Fruit fly (Drosophila melanogaster) whole organism, embryonic: ENCODE measurements around the gene Lrr47.

ENCODE experiments used
- Bdp1 ChIP-seq: fragments of 200-800 bp; sonication (Bioruptor generic); optimal IDR thresholded peaks from 3 replicates; lab custom pipeline; 2016; ENCODE audit warnings: missing biosample characterization, missing genetic modification characterization
- Bgb ChIP-seq: fragments of 200-800 bp; sonication (Bioruptor generic); IDR thresholded peaks from 2 replicates; pipeline ENCODE4 v1.3.6; 2022; ENCODE audit warnings: missing biosample characterization, missing genetic modification characterization; ENCODE audit not compliant: partially characterized antibody
- C15 ChIP-seq: fragments of 200-800 bp; sonication (Bioruptor generic); IDR thresholded peaks from 3 replicates; pipeline ENCODE4 v1.3.6; 2022; ENCODE audit warnings: missing biosample characterization, missing genetic modification characterization
- CG10979 ChIP-seq: fragments of 200-800 bp; sonication (Bioruptor generic); optimal IDR thresholded peaks from 2 replicates; lab custom pipeline; 2018; ENCODE audit warnings: missing biosample characterization, mild to moderate bottlenecking, missing genetic modification characterization, moderate library complexity
- CG11093 ChIP-seq: fragments of 200-800 bp; sonication (Bioruptor generic); IDR thresholded peaks from 3 replicates; pipeline ENCODE4 v1.3.6; 2022; ENCODE audit warnings: missing biosample characterization, missing genetic modification characterization
- CG12071 ChIP-seq: fragments of 200-800 bp; sonication (Bioruptor generic); optimal IDR thresholded peaks from 3 replicates; lab custom pipeline; 2018; ENCODE audit warnings: missing biosample characterization, mild to moderate bottlenecking, missing genetic modification characterization
- CG14014 ChIP-seq: fragments of 200-800 bp; sonication (Bioruptor generic); IDR thresholded peaks from 2 replicates; pipeline ENCODE4 v1.3.6; 2022; ENCODE audit warnings: missing biosample characterization, missing genetic modification characterization
- CG15696 ChIP-seq: fragments of 200-800 bp; sonication (Bioruptor generic); optimal IDR thresholded peaks from 2 replicates; lab custom pipeline; 2019; ENCODE audit warnings: missing biosample characterization, mild to moderate bottlenecking, missing genetic modification characterization, moderate library complexity
- CG1602 ChIP-seq: fragments of 200-800 bp; sonication (Bioruptor generic); optimal IDR thresholded peaks from 3 replicates; lab custom pipeline; 2016; ENCODE audit warnings: missing biosample characterization, missing genetic modification characterization
- CG1603 ChIP-seq: fragments of 200-800 bp; sonication (Bioruptor generic); optimal IDR thresholded peaks from 2 replicates; lab custom pipeline; 2019; ENCODE audit warnings: missing biosample characterization, mild to moderate bottlenecking, missing genetic modification characterization, moderate library complexity
- CG1647 ChIP-seq: fragments of 200-800 bp; sonication (Bioruptor generic); optimal IDR thresholded peaks from 3 replicates; lab custom pipeline; 2016; ENCODE audit warnings: missing biosample characterization, missing genetic modification characterization
- CG17186 ChIP-seq: fragments of 200-800 bp; sonication (Bioruptor generic); optimal IDR thresholded peaks from 3 replicates; lab custom pipeline; 2017; ENCODE audit warnings: missing biosample characterization, missing genetic modification reagents, missing genetic modification characterization
- CG17359 ChIP-seq: fragments of 200-800 bp; sonication (Bioruptor generic); optimal IDR thresholded peaks from 3 replicates; lab custom pipeline; 2018; ENCODE audit warnings: missing biosample characterization, mild to moderate bottlenecking, missing genetic modification characterization, moderate library complexity
- CG2202 ChIP-seq: fragments of 200-800 bp; sonication (Bioruptor generic); optimal IDR thresholded peaks from 2 replicates; lab custom pipeline; 2018; ENCODE audit warnings: missing biosample characterization, mild to moderate bottlenecking, missing genetic modification characterization
- CG2678 ChIP-seq: fragments of 200-800 bp; sonication (Bioruptor generic); optimal IDR thresholded peaks from 3 replicates; lab custom pipeline; 2019; ENCODE audit warnings: missing biosample characterization, mild to moderate bottlenecking, missing genetic modification characterization, moderate library complexity
- CG33213 ChIP-seq: fragments of 200-800 bp; sonication (Bioruptor generic); optimal IDR thresholded peaks from 3 replicates; lab custom pipeline; 2016; ENCODE audit warnings: missing biosample characterization, missing genetic modification characterization
- CG3847 ChIP-seq: fragments of 200-800 bp; sonication (Bioruptor generic); IDR thresholded peaks from 2 replicates; pipeline ENCODE4 v1.3.6; 2022; ENCODE audit warnings: missing biosample characterization, missing genetic modification characterization
- CG4854 ChIP-seq: fragments of 200-800 bp; sonication (Bioruptor generic); optimal IDR thresholded peaks from 2 replicates; lab custom pipeline; 2016; ENCODE audit warnings: missing biosample characterization, missing genetic modification characterization, inconsistent platforms
- CG6254 ChIP-seq: fragments of 200-800 bp; sonication (Bioruptor generic); optimal IDR thresholded peaks from 3 replicates; lab custom pipeline; 2017; ENCODE audit warnings: mild to moderate bottlenecking, missing biosample characterization, missing genetic modification reagents, missing genetic modification characterization
- CG6854 ChIP-seq: fragments of 200-800 bp; sonication (Bioruptor generic); optimal IDR thresholded peaks from 3 replicates; lab custom pipeline; 2017; ENCODE audit warnings: missing biosample characterization, mild to moderate bottlenecking, missing genetic modification characterization
- CG7357 ChIP-seq: fragments of 200-800 bp; sonication (Bioruptor generic); IDR thresholded peaks from 3 replicates; pipeline ENCODE4 v1.3.6; 2022; ENCODE audit warnings: missing biosample characterization, missing genetic modification characterization
- CG8359 ChIP-seq: fragments of 200-800 bp; sonication (Bioruptor generic); optimal IDR thresholded peaks from 2 replicates; lab custom pipeline; 2017; ENCODE audit warnings: missing biosample characterization, mild to moderate bottlenecking, missing genetic modification characterization, borderline replicate concordance
- CG8388 ChIP-seq: fragments of 200-800 bp; sonication (Bioruptor generic); optimal IDR thresholded peaks from 2 replicates; lab custom pipeline; 2019; ENCODE audit warnings: missing biosample characterization, mild to moderate bottlenecking, missing genetic modification characterization, moderate library complexity
- CG8924 ChIP-seq: fragments of 200-800 bp; optimal IDR thresholded peaks from 3 replicates; lab custom pipeline; 2019; ENCODE audit warnings: missing biosample characterization, mild to moderate bottlenecking, missing genetic modification characterization, moderate library complexity
- CG9609 ChIP-seq: fragments of 200-800 bp; sonication (Bioruptor generic); optimal IDR thresholded peaks from 3 replicates; lab custom pipeline; 2016; ENCODE audit warnings: missing biosample characterization, missing genetic modification characterization
- CG9727 ChIP-seq: fragments of 200-800 bp; sonication (Bioruptor generic); optimal IDR thresholded peaks from 3 replicates; lab custom pipeline; 2017; ENCODE audit warnings: missing biosample characterization, mild to moderate bottlenecking, missing genetic modification characterization
- Chrac-16 ChIP-seq: fragments of 200-800 bp; sonication (Bioruptor generic); optimal IDR thresholded peaks from 3 replicates; lab custom pipeline; 2016; ENCODE audit warnings: missing biosample characterization, missing genetic modification characterization
- Dek ChIP-seq: fragments of 200-800 bp; sonication (Bioruptor generic); optimal IDR thresholded peaks from 3 replicates; lab custom pipeline; 2019; ENCODE audit warnings: missing biosample characterization, mild to moderate bottlenecking, missing genetic modification characterization, moderate library complexity
- Ets97D ChIP-seq: fragments of 200-800 bp; sonication (Bioruptor generic); optimal IDR thresholded peaks from 3 replicates; lab custom pipeline; 2016; ENCODE audit warnings: missing biosample characterization, missing genetic modification characterization
- Med ChIP-seq: fragments of 200-800 bp; sonication (Bioruptor generic); peaks from one replicate; lab custom pipeline; 2016; ENCODE audit warnings: missing biosample characterization, missing genetic modification characterization, mild to moderate bottlenecking, inconsistent platforms, moderate library complexity
- PHDP ChIP-seq: fragments of 200-800 bp; sonication (Bioruptor generic); optimal IDR thresholded peaks from 3 replicates; lab custom pipeline; 2018; ENCODE audit warnings: missing biosample characterization, mild to moderate bottlenecking, missing genetic modification characterization, moderate library complexity
- Vsx1 ChIP-seq: fragments of 200-800 bp; sonication (Bioruptor generic); optimal IDR thresholded peaks from 2 replicates; lab custom pipeline; 2017; ENCODE audit warnings: missing biosample characterization, mild to moderate bottlenecking, missing genetic modification characterization, missing genetic modification reagents
- bab2 ChIP-seq: fragments of 200-800 bp; sonication (Bioruptor generic); optimal IDR thresholded peaks from 2 replicates; lab custom pipeline; 2016; ENCODE audit warnings: missing biosample characterization, missing genetic modification characterization
- ci ChIP-seq: fragments of 200-800 bp; sonication (Bioruptor generic); IDR thresholded peaks from 3 replicates; pipeline ENCODE4 v1.3.6; 2022; ENCODE audit warnings: missing biosample characterization, missing genetic modification characterization
- dmrt11E ChIP-seq: fragments of 200-800 bp; sonication (Bioruptor generic); optimal IDR thresholded peaks from 3 replicates; lab custom pipeline; 2018; ENCODE audit warnings: missing biosample characterization, mild to moderate bottlenecking, missing genetic modification characterization, moderate library complexity
- dysf ChIP-seq: fragments of 200-800 bp; sonication (Bioruptor generic); IDR thresholded peaks from 3 replicates; pipeline ENCODE4 v1.3.6; 2022; ENCODE audit warnings: missing biosample characterization, missing genetic modification characterization
- esg ChIP-seq: fragments of 200-800 bp; sonication (Bioruptor generic); conservative IDR thresholded peaks from 2 replicates; pipeline ENCODE4 v1.3.6; 2022; ENCODE audit warnings: missing biosample characterization, missing genetic modification characterization
- eyg ChIP-seq: fragments of 200-800 bp; sonication (Bioruptor generic); optimal IDR thresholded peaks from 3 replicates; lab custom pipeline; 2016; ENCODE audit warnings: missing biosample characterization, missing genetic modification characterization
- grau ChIP-seq: fragments of 200-800 bp; optimal IDR thresholded peaks from 3 replicates; lab custom pipeline; 2019; ENCODE audit warnings: missing biosample characterization, mild to moderate bottlenecking, missing genetic modification characterization, moderate library complexity
- hkb ChIP-seq, 2 experiments: fragments of 200-800 bp in 1 of 2; fragments of >200 bp in 1 of 2; sonication (Bioruptor generic) in 1 of 2; IDR thresholded peaks in 1 of 2; optimal IDR thresholded peaks in 1 of 2; 2 replicates each; pipeline versions ENCODE4 v1.3.6 to Lab custom; 2017 to 2022; ENCODE audit warnings: missing biosample characterization in 1 of 2, missing genetic modification characterization in 1 of 2
- ind ChIP-seq: fragments of 200-800 bp; sonication (Bioruptor generic); optimal IDR thresholded peaks from 3 replicates; lab custom pipeline; 2016; ENCODE audit warnings: missing biosample characterization, missing genetic modification characterization
- jing ChIP-seq: fragments of 200-800 bp; sonication (Bioruptor generic); optimal IDR thresholded peaks from 2 replicates; lab custom pipeline; 2018; ENCODE audit warnings: missing biosample characterization, mild to moderate bottlenecking, missing genetic modification characterization
- pb ChIP-seq: fragments of 200-800 bp; sonication (Bioruptor generic); optimal IDR thresholded peaks from 3 replicates; lab custom pipeline; 2016; ENCODE audit warnings: missing biosample characterization, missing genetic modification characterization
- psq ChIP-seq: fragments of 200-800 bp; sonication (Bioruptor generic); optimal IDR thresholded peaks from 2 replicates; lab custom pipeline; 2017; ENCODE audit warnings: missing biosample characterization, missing genetic modification characterization
- salm ChIP-seq: fragments of 200-800 bp; sonication (Bioruptor generic); optimal IDR thresholded peaks from 2 replicates; lab custom pipeline; 2018; ENCODE audit warnings: missing biosample characterization, mild to moderate bottlenecking, missing genetic modification characterization
- sc ChIP-seq, 3 experiments: fragments of >200 bp in 2 of 3; fragments of 200-800 bp in 1 of 3; sonication (Bioruptor generic) in 1 of 3; optimal IDR thresholded peaks; 2 replicates in 2 of 3; 3 replicates in 1 of 3; lab custom pipeline; 2017; ENCODE audit warnings: mild to moderate bottlenecking in 1 of 3, missing biosample characterization in 1 of 3, missing genetic modification characterization in 1 of 3, missing genetic modification reagents in 1 of 3
- sens ChIP-seq: fragments of 200-800 bp; sonication (Bioruptor generic); peaks from one replicate; lab custom pipeline; 2016; ENCODE audit warnings: missing biosample characterization, missing genetic modification characterization
- ssp ChIP-seq: fragments of 200-800 bp; sonication (Bioruptor generic); IDR thresholded peaks from 2 replicates; pipeline ENCODE4 v1.3.6; 2022; ENCODE audit warnings: missing biosample characterization, missing genetic modification characterization
- vnd ChIP-seq: fragments of 200-800 bp; sonication (Bioruptor generic); IDR thresholded peaks from 3 replicates; pipeline ENCODE4 v1.3.6; 2022; ENCODE audit warnings: missing biosample characterization, missing genetic modification characterization; ENCODE audit not compliant: partially characterized antibody

Gene Lrr47

dm6 chr2L:10497106-10497800 lies 19.9 kb upstream of the Lrr47 start:
- TF ChIP-seq CG9609 (GFP tag; lab: Kevin White, UChicago), result no peak
- 0 out of 3 replicates have a peak, but pooled peaks have one; percentile 38 for TF ChIP-seq ci (GFP tag; lab: Robert Waterston, UW)
- peak; percentile 57 for TF ChIP-seq PHDP (tag; lab: Kevin White, UChicago)
- no peak for TF ChIP-seq CG6854 (GFP tag; lab: Kevin White, UChicago)
- peak; percentile 81 for TF ChIP-seq sens
- TF ChIP-seq hkb (optimal IDR thresholded peaks at IDR 0.05; lab: Kevin White, UChicago), result no peak
- TF ChIP-seq hkb (GFP tag; IDR thresholded peaks at IDR 0.05; lab: Robert Waterston, UW), result no peak
- TF ChIP-seq CG4854 (GFP tag; lab: Kevin White, UChicago), result no peak
- TF ChIP-seq grau (tag; lab: Kevin White, UChicago), result no peak
- TF ChIP-seq CG8359, result peak; percentile 3
- TF ChIP-seq CG7357, result no peak
- no peak for TF ChIP-seq CG8388 (GFP tag; lab: Kevin White, UChicago)
- TF ChIP-seq CG15696, result peak; percentile 7
- no peak for TF ChIP-seq eyg (GFP tag; lab: Kevin White, UChicago)
- peak; percentile 25 for TF ChIP-seq Vsx1
- TF ChIP-seq CG2678 (tag; lab: Kevin White, UChicago), result peak; percentile 10
- peak; percentile 12 for TF ChIP-seq CG12071 (GFP tag; lab: Kevin White, UChicago)
- no peak for TF ChIP-seq psq (GFP tag; lab: Kevin White, UChicago)
- no peak for TF ChIP-seq esg (GFP tag; lab: Robert Waterston, UW)
- TF ChIP-seq Chrac-16 (GFP tag; lab: Kevin White, UChicago), result no peak
- peak; percentile 20; the same call in 1 of the 3 replicates for TF ChIP-seq dysf (GFP tag; lab: Robert Waterston, UW)
- no peak for TF ChIP-seq CG8924 (tag; lab: Kevin White, UChicago)
- no peak for TF ChIP-seq CG11093 (GFP tag; lab: Robert Waterston, UW)
- TF ChIP-seq C15 (GFP tag; lab: Robert Waterston, UW), result no peak
- peak; percentile 25 for TF ChIP-seq CG1602 (GFP tag; lab: Kevin White, UChicago)
- TF ChIP-seq jing (GFP tag; lab: Kevin White, UChicago), result no peak
- TF ChIP-seq CG9727 (GFP tag; lab: Kevin White, UChicago), result peak; percentile 23
- no peak for TF ChIP-seq CG14014
- TF ChIP-seq CG17186 (GFP tag; lab: Kevin White, UChicago), result no peak
- TF ChIP-seq pb, result no peak
- TF ChIP-seq Ets97D, result no peak
- peak; percentile 20 for TF ChIP-seq CG17359 (tag; lab: Kevin White, UChicago)
- TF ChIP-seq Med (GFP tag; lab: Kevin White, UChicago), result peak; percentile 56
- no peak for TF ChIP-seq ssp (GFP tag; lab: Robert Waterston, UW)
- peak; percentile 52 for TF ChIP-seq bab2
- TF ChIP-seq CG1647 (GFP tag; lab: Kevin White, UChicago), result no peak
- peak; percentile 1 for TF ChIP-seq salm (tag; lab: Kevin White, UChicago)
- no peak for TF ChIP-seq sc (optimal IDR thresholded peaks at IDR 0.05; lab: Kevin White, UChicago)
- peak; percentile 32 for TF ChIP-seq sc (GFP tag; optimal IDR thresholded peaks at IDR 0.05; lab: Kevin White, UChicago)
- TF ChIP-seq Bdp1 (GFP tag; lab: Kevin White, UChicago), result no peak
- TF ChIP-seq CG2202 (tag; lab: Kevin White, UChicago), result peak; percentile 22
- no peak for TF ChIP-seq ind
- TF ChIP-seq CG10979 (tag; lab: Kevin White, UChicago), result no peak
- no peak for TF ChIP-seq CG3847 (GFP tag; lab: Robert Waterston, UW)
- TF ChIP-seq Dek (tag; lab: Kevin White, UChicago), result no peak
- peak; percentile 53 for TF ChIP-seq dmrt11E (tag; lab: Kevin White, UChicago)
- peak; percentile 1 for TF ChIP-seq CG33213 (GFP tag; lab: Kevin White, UChicago)
- peak; percentile 63 for TF ChIP-seq CG1603 (tag; lab: Kevin White, UChicago)
- no peak for TF ChIP-seq Bgb
- no peak for TF ChIP-seq CG6254 (GFP tag; lab: Kevin White, UChicago)
- TF ChIP-seq vnd (GFP tag; lab: Robert Waterston, UW), result no peak
